Fruit fly (Drosophila melanogaster) whole organism, embryonic: Measurements from ENCODE around the gene CG15773.

Experiments used
- B-H1 ChIP-seq: fragments of 200-800 bp; sonication (Bioruptor generic); IDR thresholded peaks from 3 replicates; pipeline ENCODE4 v1.3.6; 2022; ENCODE audit warnings: missing biosample characterization, missing genetic modification characterization
- CG10147 ChIP-seq: fragments of 200-800 bp; sonication (Bioruptor generic); optimal IDR thresholded peaks from 2 replicates; lab custom pipeline; 2019; ENCODE audit warnings: missing biosample characterization, mild to moderate bottlenecking, missing genetic modification characterization, moderate library complexity
- CG10209 ChIP-seq: fragments of 200-800 bp; sonication (Bioruptor generic); optimal IDR thresholded peaks from 3 replicates; lab custom pipeline; 2017; ENCODE audit warnings: missing biosample characterization, mild to moderate bottlenecking, missing genetic modification characterization, missing genetic modification reagents
- CG11456 ChIP-seq: fragments of 200-800 bp; sonication (Bioruptor generic); IDR thresholded peaks from 3 replicates; pipeline ENCODE4 v1.3.6; 2022; ENCODE audit warnings: missing biosample characterization, missing genetic modification characterization
- CG11695 ChIP-seq: fragments of 200-800 bp; sonication (Bioruptor generic); IDR thresholded peaks from 3 replicates; pipeline ENCODE4 v1.3.6; 2022; ENCODE audit warnings: missing biosample characterization, missing genetic modification characterization
- CG12155 ChIP-seq: fragments of 200-800 bp; sonication (Bioruptor generic); optimal IDR thresholded peaks from 3 replicates; lab custom pipeline; 2016; ENCODE audit warnings: missing biosample characterization, missing genetic modification characterization
- CG12236 ChIP-seq: fragments of 200-800 bp; sonication (Bioruptor generic); optimal IDR thresholded peaks from 2 replicates; lab custom pipeline; 2016; ENCODE audit warnings: missing biosample characterization, missing genetic modification characterization
- CG13123 ChIP-seq: fragments of 200-800 bp; sonication (Bioruptor generic); optimal IDR thresholded peaks from 2 replicates; lab custom pipeline; 2016; ENCODE audit warnings: missing biosample characterization, missing genetic modification characterization
- CG13424 ChIP-seq: fragments of 200-800 bp; sonication (Bioruptor generic); optimal IDR thresholded peaks from 2 replicates; lab custom pipeline; 2019; ENCODE audit warnings: missing biosample characterization, mild to moderate bottlenecking, missing genetic modification characterization, moderate library complexity
- CG1529 ChIP-seq: fragments of 200-800 bp; sonication (Bioruptor generic); optimal IDR thresholded peaks from 3 replicates; lab custom pipeline; 2018; ENCODE audit warnings: missing biosample characterization, missing genetic modification characterization
- CG15601 ChIP-seq: fragments of 200-800 bp; sonication (Bioruptor generic); optimal IDR thresholded peaks from 3 replicates; lab custom pipeline; 2019; ENCODE audit warnings: missing biosample characterization, mild to moderate bottlenecking, missing genetic modification characterization, moderate library complexity
- CG16815 ChIP-seq: fragments of 200-800 bp; sonication (Bioruptor generic); optimal IDR thresholded peaks from 3 replicates; lab custom pipeline; 2017; ENCODE audit warnings: missing biosample characterization, mild to moderate bottlenecking, missing genetic modification characterization
- CG17359 ChIP-seq: fragments of 200-800 bp; sonication (Bioruptor generic); optimal IDR thresholded peaks from 3 replicates; lab custom pipeline; 2018; ENCODE audit warnings: missing biosample characterization, mild to moderate bottlenecking, missing genetic modification characterization, moderate library complexity
- CG17361 ChIP-seq: fragments of 200-800 bp; sonication (Bioruptor generic); IDR thresholded peaks from 3 replicates; pipeline ENCODE4 v1.3.6; 2022; ENCODE audit warnings: missing biosample characterization, missing genetic modification characterization
- CG18262 ChIP-seq: fragments of 200-800 bp; optimal IDR thresholded peaks from 3 replicates; lab custom pipeline; 2019; ENCODE audit warnings: missing biosample characterization, mild to moderate bottlenecking, missing genetic modification characterization, moderate library complexity
- CG2889 ChIP-seq: fragments of 200-800 bp; sonication (Bioruptor generic); IDR thresholded peaks from 3 replicates; pipeline ENCODE4 v1.3.6; 2022; ENCODE audit warnings: missing biosample characterization, missing genetic modification characterization
- CG30403 ChIP-seq: fragments of 200-800 bp; sonication (Bioruptor generic); optimal IDR thresholded peaks from 3 replicates; lab custom pipeline; 2016; ENCODE audit warnings: missing biosample characterization, missing genetic modification characterization
- CG32532 ChIP-seq: fragments of 200-800 bp; sonication (Bioruptor generic); IDR thresholded peaks from 2 replicates; pipeline ENCODE4 v1.3.6; 2022; ENCODE audit warnings: missing biosample characterization, missing genetic modification characterization
- CG3407 ChIP-seq: fragments of 200-800 bp; sonication (Bioruptor generic); optimal IDR thresholded peaks from 2 replicates; lab custom pipeline; 2018; ENCODE audit warnings: missing biosample characterization, mild to moderate bottlenecking, missing genetic modification characterization
- CG4424 ChIP-seq: fragments of 200-800 bp; sonication (Bioruptor generic); optimal IDR thresholded peaks from 3 replicates; lab custom pipeline; 2016; ENCODE audit warnings: missing biosample characterization, missing genetic modification characterization
- CG7963 ChIP-seq: fragments of 200-800 bp; sonication (Bioruptor generic); IDR thresholded peaks from 3 replicates; pipeline ENCODE4 v1.3.6; 2022; ENCODE audit warnings: missing biosample characterization, missing genetic modification characterization; ENCODE audit not compliant: partially characterized antibody
- D19A ChIP-seq: fragments of 200-800 bp; optimal IDR thresholded peaks from 3 replicates; lab custom pipeline; 2019; ENCODE audit warnings: missing biosample characterization, mild to moderate bottlenecking, missing genetic modification characterization, moderate library complexity
- D19B ChIP-seq: fragments of 200-800 bp; sonication (Bioruptor generic); optimal IDR thresholded peaks from 2 replicates; lab custom pipeline; 2017; ENCODE audit warnings: missing biosample characterization, mild to moderate bottlenecking, missing genetic modification characterization
- Dad ChIP-seq: fragments of 200-800 bp; sonication (Bioruptor generic); optimal IDR thresholded peaks from 3 replicates; lab custom pipeline; 2016; ENCODE audit warnings: missing biosample characterization, missing genetic modification characterization
- Doc2 ChIP-seq: fragments of 200-800 bp; sonication (Bioruptor generic); IDR thresholded peaks from 2 replicates; pipeline ENCODE4 v1.3.6; 2022; ENCODE audit warnings: missing biosample characterization, missing genetic modification characterization
- Dref ChIP-seq: fragments of 200-800 bp; sonication (Bioruptor generic); IDR thresholded peaks from 2 replicates; pipeline ENCODE4 v1.3.6; 2022; ENCODE audit warnings: missing biosample characterization, missing genetic modification characterization
- E2f1 ChIP-seq: fragments of 200-800 bp; sonication (Bioruptor generic); IDR thresholded peaks from 2 replicates; pipeline ENCODE4 v1.3.6; 2022; ENCODE audit warnings: missing biosample characterization, missing genetic modification characterization
- ERR ChIP-seq: fragments of 200-800 bp; sonication (Bioruptor generic); optimal IDR thresholded peaks from 2 replicates; lab custom pipeline; 2016; ENCODE audit warnings: missing biosample characterization, missing genetic modification characterization
- Ets65A ChIP-seq: fragments of 200-800 bp; sonication (Bioruptor generic); peaks from one replicate; lab custom pipeline; 2016; ENCODE audit warnings: missing biosample characterization, missing genetic modification characterization
- HLH3B ChIP-seq: fragments of 200-800 bp; sonication (Bioruptor generic); IDR thresholded peaks from 2 replicates; pipeline ENCODE4 v1.3.6; 2022; ENCODE audit warnings: missing biosample characterization, missing genetic modification characterization
- HLHmδ ChIP-seq: fragments of 200-800 bp; sonication (Bioruptor generic); optimal IDR thresholded peaks from 2 replicates; lab custom pipeline; 2018; ENCODE audit warnings: missing biosample characterization, mild to moderate bottlenecking, missing genetic modification characterization, moderate library complexity
- Hmr ChIP-seq: fragments of 200-800 bp; sonication (Bioruptor generic); optimal IDR thresholded peaks from 3 replicates; lab custom pipeline; 2017; ENCODE audit warnings: mild to moderate bottlenecking, missing biosample characterization, missing genetic modification reagents, missing genetic modification characterization
- NC2β ChIP-seq: fragments of 200-800 bp; sonication (Bioruptor generic); optimal IDR thresholded peaks from 2 replicates; lab custom pipeline; 2016; ENCODE audit warnings: missing biosample characterization, missing genetic modification characterization
- Optix ChIP-seq: fragments of 200-800 bp; sonication (Bioruptor generic); IDR thresholded peaks from 3 replicates; pipeline ENCODE4 v1.3.6; 2022; ENCODE audit warnings: missing biosample characterization, missing genetic modification characterization
- PHDP ChIP-seq: fragments of 200-800 bp; sonication (Bioruptor generic); optimal IDR thresholded peaks from 3 replicates; lab custom pipeline; 2018; ENCODE audit warnings: missing biosample characterization, mild to moderate bottlenecking, missing genetic modification characterization, moderate library complexity
- Pdp1 ChIP-seq, 2 experiments: fragments of 200-800 bp; sonication (Bioruptor generic); optimal IDR thresholded peaks; 3 replicates each; lab custom pipeline; 2016; ENCODE audit warnings: missing biosample characterization in 2 of 2, missing genetic modification characterization in 2 of 2, mild to moderate bottlenecking in 1 of 2, moderate library complexity in 1 of 2
- Poxn ChIP-seq: fragments of 200-800 bp; sonication (Bioruptor generic); IDR thresholded peaks from 2 replicates; pipeline ENCODE4 v1.3.6; 2022; ENCODE audit warnings: missing biosample characterization, missing genetic modification characterization
- amos ChIP-seq: fragments of 200-800 bp; sonication (Bioruptor generic); IDR thresholded peaks from 2 replicates; pipeline ENCODE4 v1.3.6; 2022; ENCODE audit warnings: missing biosample characterization, missing genetic modification characterization; ENCODE audit not compliant: partially characterized antibody
- hb ChIP-seq: fragments of 200-800 bp; sonication (Bioruptor generic); IDR thresholded peaks from 3 replicates; pipeline ENCODE4 v1.3.6; 2022; ENCODE audit warnings: missing biosample characterization, missing genetic modification characterization; ENCODE audit not compliant: partially characterized antibody
- hkb ChIP-seq, 2 experiments: fragments of 200-800 bp in 1 of 2; fragments of >200 bp in 1 of 2; sonication (Bioruptor generic) in 1 of 2; IDR thresholded peaks in 1 of 2; optimal IDR thresholded peaks in 1 of 2; 2 replicates each; pipeline versions ENCODE4 v1.3.6 to Lab custom; 2017 to 2022; ENCODE audit warnings: missing biosample characterization in 1 of 2, missing genetic modification characterization in 1 of 2
- mam ChIP-seq: fragments of 200-800 bp; sonication (Bioruptor generic); optimal IDR thresholded peaks from 3 replicates; lab custom pipeline; 2016; ENCODE audit warnings: missing biosample characterization, missing genetic modification characterization
- mld ChIP-seq: fragments of 200-800 bp; sonication (Bioruptor generic); IDR thresholded peaks from 3 replicates; pipeline ENCODE4 v1.3.6; 2022; ENCODE audit warnings: missing biosample characterization, missing genetic modification characterization; ENCODE audit not compliant: partially characterized antibody
- pfk ChIP-seq: fragments of 200-800 bp; sonication (Bioruptor generic); optimal IDR thresholded peaks from 2 replicates; lab custom pipeline; 2018; ENCODE audit warnings: missing biosample characterization, mild to moderate bottlenecking, missing genetic modification characterization, moderate library complexity
- pho ChIP-seq: fragments of 200-800 bp; sonication (Bioruptor generic); optimal IDR thresholded peaks from 2 replicates; lab custom pipeline; 2016; ENCODE audit warnings: missing biosample characterization, missing genetic modification characterization
- pita ChIP-seq: fragments of 200-800 bp; sonication (Bioruptor generic); optimal IDR thresholded peaks from 2 replicates; lab custom pipeline; 2017; ENCODE audit warnings: missing biosample characterization, mild to moderate bottlenecking, missing genetic modification characterization
- row ChIP-seq: fragments of 200-800 bp; sonication (Bioruptor generic); IDR thresholded peaks from 3 replicates; pipeline ENCODE4 v1.3.6; 2022; ENCODE audit warnings: missing biosample characterization, missing genetic modification characterization
- tll ChIP-seq, 2 experiments: fragments of 200-800 bp in 1 of 2; fragments of >200 bp in 1 of 2; sonication (Bioruptor generic) in 1 of 2; optimal IDR thresholded peaks; 2 replicates each; lab custom pipeline; 2017 to 2019; ENCODE audit warnings: missing biosample characterization in 2 of 2, missing genetic modification characterization in 2 of 2, mild to moderate bottlenecking in 1 of 2, moderate library complexity in 1 of 2
- twi ChIP-seq: fragments of 200-800 bp; optimal IDR thresholded peaks from 2 replicates; lab custom pipeline; 2019; ENCODE audit warnings: missing biosample characterization, mild to moderate bottlenecking, missing genetic modification characterization, moderate library complexity
- vvl ChIP-seq: fragments of 200-800 bp; sonication (Bioruptor generic); IDR thresholded peaks from 2 replicates; pipeline ENCODE4 v1.3.6; 2022; ENCODE audit warnings: missing biosample characterization, missing genetic modification characterization
- zfh2 ChIP-seq: fragments of 200-800 bp; sonication (Bioruptor generic); optimal IDR thresholded peaks from 2 replicates; lab custom pipeline; 2016; ENCODE audit warnings: missing biosample characterization, missing genetic modification characterization

The CG15773 gene

DNA sequence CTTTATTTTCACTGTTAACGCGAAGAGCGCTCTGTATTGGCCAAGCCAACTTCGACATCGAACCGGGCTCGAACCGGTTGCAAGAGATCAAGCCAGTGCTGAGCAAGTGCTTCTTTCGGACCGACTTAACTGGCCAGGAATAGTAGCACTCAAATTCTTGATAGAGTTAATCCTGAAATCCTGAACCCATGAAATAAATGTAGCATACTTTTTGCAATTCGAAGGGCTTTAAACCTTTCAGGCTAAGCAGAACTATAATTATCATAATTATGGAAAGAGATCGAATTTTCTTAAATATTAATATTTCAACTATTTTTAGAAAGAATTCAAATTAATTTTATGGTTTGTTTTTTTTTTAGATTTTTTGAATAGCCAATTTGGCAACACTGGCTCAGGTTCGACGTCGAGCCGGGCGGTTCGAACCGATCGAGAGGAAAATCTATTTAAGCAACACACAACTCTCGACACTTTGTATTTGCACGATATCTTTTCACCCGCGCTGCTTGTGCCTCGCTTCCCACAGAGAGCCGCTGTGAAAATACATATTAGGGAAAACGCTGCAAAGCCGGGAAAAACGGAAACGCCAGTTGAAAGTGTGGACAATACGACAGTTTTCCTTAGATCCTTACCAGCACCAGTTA is 34.3 kb upstream of the CG15773 start, which contains the start of gene AdamTS-B (continued):
- TF ChIP-seq Dad (no peak), Optix (GFP tag; lab: Robert Waterston, UW) (no peak), CG11456 (0 out of 3 replicates have a peak, but pooled peaks have one; percentile 40), CG11695 (GFP tag; lab: Robert Waterston, UW) (peak; percentile 50; the same call in 2 of the 3 replicates), CG7963 (no peak), CG12155 (GFP tag; lab: Kevin White, UChicago) (peak; percentile 15), CG4424 (GFP tag; lab: Kevin White, UChicago) (peak; percentile 48), Poxn (GFP tag; lab: Robert Waterston, UW) (no peak), PHDP (tag; lab: Kevin White, UChicago) (peak; percentile 19), pfk (GFP tag; lab: Kevin White, UChicago) (no peak), mld (no peak), pho (GFP tag; lab: Kevin White, UChicago) (no peak), CG16815 (GFP tag; lab: Kevin White, UChicago) (peak; percentile 19), E2f1 (GFP tag; lab: Robert Waterston, UW) (peak; percentile 37; the same call in 1 of the 2 replicates), CG18262 (tag; lab: Kevin White, UChicago) (peak; percentile 42), CG10147 (peak; percentile 47), ERR (GFP tag; lab: Kevin White, UChicago) (no peak), pita (no peak), HLH3B (no peak), CG30403 (peak; percentile 65), Pdp1 (GFP tag; optimal IDR thresholded peaks at IDR 0.05; lab: Kevin White, UChicago) (peak; percentile 11 to 21), Hmr (GFP tag; lab: Kevin White, UChicago) (peak; percentile 28), hb (no peak), CG17361 (GFP tag; lab: Robert Waterston, UW) (peak; percentile 72), twi (tag; lab: Kevin White, UChicago) (no peak), CG2889 (GFP tag; lab: Robert Waterston, UW) (no peak), B-H1 (GFP tag; lab: Robert Waterston, UW) (no peak), CG32532 (GFP tag; lab: Robert Waterston, UW) (peak; percentile 45; the same call in 1 of the 2 replicates), CG15601 (peak; percentile 6), tll (GFP tag; optimal IDR thresholded peaks at IDR 0.05; lab: Kevin White, UChicago) (no peak), CG10209 (GFP tag; lab: Kevin White, UChicago) (peak; percentile 16), CG17359 (tag; lab: Kevin White, UChicago) (peak; percentile 29), Dref (GFP tag; lab: Robert Waterston, UW) (no peak)

- TF ChIP-seq Doc2 (GFP tag; lab: Robert Waterston, UW) (no peak), NC2β (GFP tag; lab: Kevin White, UChicago) (peak; percentile 35), amos (GFP tag; lab: Robert Waterston, UW) (no peak), vvl (GFP tag; lab: Robert Waterston, UW) (peak; percentile 68), CG12236 (GFP tag; lab: Kevin White, UChicago) (no peak), CG1529 (GFP tag; lab: Kevin White, UChicago) (peak; percentile 52), HLHmδ (GFP tag; lab: Kevin White, UChicago) (no peak), mam (GFP tag; lab: Kevin White, UChicago) (peak; percentile 46), CG3407 (GFP tag; lab: Kevin White, UChicago) (peak; percentile 46), hkb (optimal IDR thresholded peaks at IDR 0.05; lab: Kevin White, UChicago) (no peak), hkb (GFP tag; IDR thresholded peaks at IDR 0.05; lab: Robert Waterston, UW) (peak; percentile 73), Ets65A (GFP tag; lab: Kevin White, UChicago) (peak; percentile 86), D19A (tag; lab: Kevin White, UChicago) (peak; percentile 82), row (GFP tag; lab: Robert Waterston, UW) (peak; percentile 83), CG13424 (tag; lab: Kevin White, UChicago) (peak; percentile 64), CG13123 (GFP tag; lab: Kevin White, UChicago) (no peak), D19B (GFP tag; lab: Kevin White, UChicago) (peak; percentile 89), zfh2 (GFP tag; lab: Kevin White, UChicago) (no peak)
These were observed 32.6 kb upstream of the CG15773 start for dm6 chrX:5699824-5700498.
